Fruit fly (Drosophila melanogaster) Kc167 (cell line): ENCODE data around the gene tgy.

ENCODE experiments used
- Sin3A ChIP-seq: fragments of >200 bp; optimal IDR thresholded peaks from 2 replicates; lab custom pipeline; 2018; ENCODE audit warnings: missing external identifiers
- h ChIP-seq: fragments of >200 bp; optimal IDR thresholded peaks from 3 replicates; lab custom pipeline; 2018; ENCODE audit warnings: missing external identifiers
- insv ChIP-seq: fragments of >200 bp; optimal IDR thresholded peaks from 3 replicates; lab custom pipeline; 2018; ENCODE audit warnings: missing external identifiers
- psq ChIP-seq: fragments of >200 bp; optimal IDR thresholded peaks from 2 replicates; lab custom pipeline; 2017; ENCODE audit warnings: missing external identifiers

DNA sequence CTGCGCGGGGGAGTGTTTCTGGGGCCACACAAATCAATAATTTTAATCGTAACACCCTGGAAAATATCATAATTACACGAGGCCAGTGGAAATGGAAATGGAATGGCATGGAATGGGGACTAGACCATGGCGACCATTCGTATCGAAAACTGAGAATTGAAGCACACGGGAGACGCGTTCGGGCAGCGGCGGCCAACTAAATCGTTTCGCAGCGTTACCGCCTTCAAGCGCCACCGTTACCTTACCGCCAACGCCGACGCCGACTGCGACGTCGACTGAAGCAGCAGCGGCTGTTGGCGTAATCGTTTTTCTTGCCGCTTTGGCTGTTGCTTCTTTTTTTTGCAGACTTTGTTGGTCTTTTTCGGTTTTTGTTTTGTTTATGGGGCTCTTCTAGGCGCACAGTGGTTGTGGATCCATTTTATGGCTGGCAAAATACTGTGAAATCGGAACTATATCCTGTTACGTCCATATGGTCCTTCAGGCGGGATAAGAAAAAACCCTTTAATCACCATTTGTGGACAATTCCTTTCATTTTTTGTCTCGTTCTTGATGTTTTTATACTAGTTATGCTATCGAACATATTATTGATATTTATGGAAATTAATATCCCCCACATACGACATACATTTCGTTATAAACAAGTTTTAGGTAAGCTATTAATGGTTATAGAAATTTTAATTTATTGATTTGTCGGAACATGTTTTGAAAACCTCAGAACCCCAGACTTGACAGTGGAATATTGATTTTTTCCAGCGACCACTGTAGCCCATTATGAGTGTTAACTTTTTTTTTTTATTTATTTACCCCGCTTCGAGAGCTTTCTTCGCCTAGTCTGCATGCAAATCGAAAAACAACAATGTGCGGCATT, 38.3 kb upstream of the tgy start:
- TF ChIP-seq Sin3A (lab: Kevin White, UChicago) (no peak), insv (lab: Kevin White, UChicago) (no peak), h (lab: Kevin White, UChicago) (no peak), psq (lab: Kevin White, UChicago) (no peak)
